Fruit fly (Drosophila melanogaster) whole organism, embryonic: Measurements from ENCODE around the gene spn-F.

Source experiments
- Abd-B ChIP-seq: fragments of 200-800 bp; sonication (Bioruptor generic); optimal IDR thresholded peaks from 2 replicates; lab custom pipeline; 2018; ENCODE audit warnings: missing biosample characterization, mild to moderate bottlenecking, missing genetic modification characterization, moderate library complexity
- Bteb2 ChIP-seq: fragments of 200-800 bp; sonication (Bioruptor generic); optimal IDR thresholded peaks from 2 replicates; lab custom pipeline; 2016; ENCODE audit warnings: missing biosample characterization, missing genetic modification characterization
- CG10147 ChIP-seq: fragments of 200-800 bp; sonication (Bioruptor generic); optimal IDR thresholded peaks from 2 replicates; lab custom pipeline; 2019; ENCODE audit warnings: missing biosample characterization, mild to moderate bottlenecking, missing genetic modification characterization, moderate library complexity
- CG10267 ChIP-seq: fragments of 200-800 bp; sonication (Bioruptor generic); optimal IDR thresholded peaks from 2 replicates; lab custom pipeline; 2018; ENCODE audit warnings: missing biosample characterization, mild to moderate bottlenecking, missing genetic modification characterization, moderate library complexity
- CG11085 ChIP-seq: fragments of 200-800 bp; sonication (Bioruptor generic); IDR thresholded peaks from 2 replicates; pipeline ENCODE4 v1.3.6; 2022; ENCODE audit warnings: missing biosample characterization, missing genetic modification characterization
- CG11695 ChIP-seq: fragments of 200-800 bp; sonication (Bioruptor generic); IDR thresholded peaks from 3 replicates; pipeline ENCODE4 v1.3.6; 2022; ENCODE audit warnings: missing biosample characterization, missing genetic modification characterization
- CG11723 ChIP-seq: fragments of 200-800 bp; sonication (Bioruptor generic); optimal IDR thresholded peaks from 2 replicates; lab custom pipeline; 2017; ENCODE audit warnings: missing biosample characterization, mild to moderate bottlenecking, missing genetic modification characterization
- CG15269 ChIP-seq: fragments of 200-800 bp; sonication (Bioruptor generic); optimal IDR thresholded peaks from 2 replicates; lab custom pipeline; 2018; ENCODE audit warnings: missing biosample characterization, mild to moderate bottlenecking, missing genetic modification characterization, moderate library complexity
- CG15696 ChIP-seq: fragments of 200-800 bp; sonication (Bioruptor generic); optimal IDR thresholded peaks from 2 replicates; lab custom pipeline; 2019; ENCODE audit warnings: missing biosample characterization, mild to moderate bottlenecking, missing genetic modification characterization, moderate library complexity
- CG30431 ChIP-seq: fragments of 200-800 bp; sonication (Bioruptor generic); optimal IDR thresholded peaks from 2 replicates; lab custom pipeline; 2017; ENCODE audit warnings: missing biosample characterization, missing genetic modification characterization
- CG31441 ChIP-seq: fragments of 200-800 bp; sonication (Bioruptor generic); IDR thresholded peaks from 2 replicates; pipeline ENCODE4 v1.3.6; 2022; ENCODE audit warnings: missing biosample characterization, missing genetic modification characterization
- CG3281 ChIP-seq: fragments of 200-800 bp; sonication (Bioruptor generic); optimal IDR thresholded peaks from 3 replicates; lab custom pipeline; 2017; ENCODE audit warnings: missing biosample characterization, mild to moderate bottlenecking, missing genetic modification characterization
- CG42726 ChIP-seq: fragments of 200-800 bp; sonication (Bioruptor generic); IDR thresholded peaks from 2 replicates; pipeline ENCODE4 v1.3.6; 2022; ENCODE audit warnings: missing biosample characterization, missing genetic modification characterization; ENCODE audit not compliant: partially characterized antibody
- CG4328 ChIP-seq: fragments of 200-800 bp; sonication (Bioruptor generic); optimal IDR thresholded peaks from 3 replicates; lab custom pipeline; 2017; ENCODE audit warnings: missing biosample characterization, missing genetic modification reagents, missing genetic modification characterization
- CG4360 ChIP-seq: fragments of 200-800 bp; sonication (Bioruptor generic); IDR thresholded peaks from 2 replicates; pipeline ENCODE4 v1.3.6; 2022; ENCODE audit warnings: missing biosample characterization, missing genetic modification characterization
- CG5180 ChIP-seq: fragments of 200-800 bp; sonication (Bioruptor generic); optimal IDR thresholded peaks from 3 replicates; lab custom pipeline; 2017; ENCODE audit warnings: missing biosample characterization, missing genetic modification characterization, mild to moderate bottlenecking, moderate library complexity, missing genetic modification reagents
- CG6272 ChIP-seq: fragments of 200-800 bp; sonication (Bioruptor generic); IDR thresholded peaks from 2 replicates; pipeline ENCODE4 v1.3.6; 2022; ENCODE audit warnings: missing biosample characterization, missing genetic modification characterization
- CG7963 ChIP-seq: fragments of 200-800 bp; sonication (Bioruptor generic); IDR thresholded peaks from 3 replicates; pipeline ENCODE4 v1.3.6; 2022; ENCODE audit warnings: missing biosample characterization, missing genetic modification characterization; ENCODE audit not compliant: partially characterized antibody
- CG7987 ChIP-seq: fragments of 200-800 bp; sonication (Bioruptor generic); optimal IDR thresholded peaks from 2 replicates; lab custom pipeline; 2018; ENCODE audit warnings: missing biosample characterization, mild to moderate bottlenecking, missing genetic modification characterization, moderate library complexity
- CG9876 ChIP-seq: fragments of 200-800 bp; sonication (Bioruptor generic); optimal IDR thresholded peaks from 2 replicates; lab custom pipeline; 2016; ENCODE audit warnings: missing biosample characterization, missing genetic modification characterization
- Doc2 ChIP-seq: fragments of 200-800 bp; sonication (Bioruptor generic); IDR thresholded peaks from 2 replicates; pipeline ENCODE4 v1.3.6; 2022; ENCODE audit warnings: missing biosample characterization, missing genetic modification characterization
- Ets97D ChIP-seq: fragments of 200-800 bp; sonication (Bioruptor generic); optimal IDR thresholded peaks from 3 replicates; lab custom pipeline; 2016; ENCODE audit warnings: missing biosample characterization, missing genetic modification characterization
- Fer3 ChIP-seq: fragments of 200-800 bp; sonication (Bioruptor generic); optimal IDR thresholded peaks from 2 replicates; lab custom pipeline; 2018; ENCODE audit warnings: missing biosample characterization, mild to moderate bottlenecking, missing genetic modification characterization, moderate library complexity
- Gug ChIP-seq: fragments of 200-800 bp; sonication (Bioruptor generic); IDR thresholded peaks from 4 replicates; pipeline ENCODE4 v1.3.6; 2022; ENCODE audit warnings: missing biosample characterization, missing genetic modification characterization
- HLH3B ChIP-seq: fragments of 200-800 bp; sonication (Bioruptor generic); IDR thresholded peaks from 2 replicates; pipeline ENCODE4 v1.3.6; 2022; ENCODE audit warnings: missing biosample characterization, missing genetic modification characterization
- Lim3 ChIP-seq: fragments of 200-800 bp; sonication (Bioruptor generic); IDR thresholded peaks from 2 replicates; pipeline ENCODE4 v1.3.6; 2022; ENCODE audit warnings: missing biosample characterization, missing genetic modification characterization
- Myb ChIP-seq: fragments of 200-800 bp; sonication (Bioruptor generic); optimal IDR thresholded peaks from 2 replicates; lab custom pipeline; 2016; ENCODE audit warnings: missing biosample characterization, missing genetic modification characterization
- NC2β ChIP-seq: fragments of 200-800 bp; sonication (Bioruptor generic); optimal IDR thresholded peaks from 2 replicates; lab custom pipeline; 2016; ENCODE audit warnings: missing biosample characterization, missing genetic modification characterization
- Nf-YC ChIP-seq: fragments of 200-800 bp; optimal IDR thresholded peaks from 3 replicates; lab custom pipeline; 2019; ENCODE audit warnings: missing biosample characterization, mild to moderate bottlenecking, missing genetic modification characterization, moderate library complexity
- Sry-δ ChIP-seq: fragments of 200-800 bp; sonication (Bioruptor generic); optimal IDR thresholded peaks from 2 replicates; lab custom pipeline; 2016; ENCODE audit warnings: missing biosample characterization, missing genetic modification characterization
- al ChIP-seq: fragments of 200-800 bp; sonication (Bioruptor generic); IDR thresholded peaks from 2 replicates; pipeline ENCODE4 v1.3.6; 2022; ENCODE audit warnings: missing biosample characterization, missing genetic modification characterization
- bcd ChIP-seq: fragments of 200-800 bp; sonication (Bioruptor generic); optimal IDR thresholded peaks from 2 replicates; lab custom pipeline; 2017; ENCODE audit warnings: missing biosample characterization, mild to moderate bottlenecking, missing genetic modification characterization
- bsh ChIP-seq, 2 experiments: fragments of 200-800 bp; sonication (Bioruptor generic); optimal IDR thresholded peaks; 2 replicates each; lab custom pipeline; 2017 to 2018; ENCODE audit warnings: mild to moderate bottlenecking in 2 of 2, missing biosample characterization in 2 of 2, missing genetic modification characterization in 2 of 2, moderate library complexity in 1 of 2
- chm ChIP-seq: fragments of 200-800 bp; sonication (Bioruptor generic); IDR thresholded peaks from 2 replicates; pipeline ENCODE4 v1.3.6; 2022; ENCODE audit warnings: missing biosample characterization, missing genetic modification characterization
- ci ChIP-seq: fragments of 200-800 bp; sonication (Bioruptor generic); IDR thresholded peaks from 3 replicates; pipeline ENCODE4 v1.3.6; 2022; ENCODE audit warnings: missing biosample characterization, missing genetic modification characterization
- eyg ChIP-seq: fragments of 200-800 bp; sonication (Bioruptor generic); optimal IDR thresholded peaks from 3 replicates; lab custom pipeline; 2016; ENCODE audit warnings: missing biosample characterization, missing genetic modification characterization
- ftz-f1 ChIP-seq: fragments of 200-800 bp; sonication (Bioruptor generic); optimal IDR thresholded peaks from 2 replicates; lab custom pipeline; 2016; ENCODE audit warnings: missing biosample characterization, missing genetic modification characterization
- gce ChIP-seq: fragments of 200-800 bp; sonication (Bioruptor generic); IDR thresholded peaks from 3 replicates; pipeline ENCODE4 v1.3.6; 2022; ENCODE audit warnings: missing biosample characterization, missing genetic modification characterization
- hkb ChIP-seq, 2 experiments: fragments of 200-800 bp in 1 of 2; fragments of >200 bp in 1 of 2; sonication (Bioruptor generic) in 1 of 2; IDR thresholded peaks in 1 of 2; optimal IDR thresholded peaks in 1 of 2; 2 replicates each; pipeline versions ENCODE4 v1.3.6 to Lab custom; 2017 to 2022; ENCODE audit warnings: missing biosample characterization in 1 of 2, missing genetic modification characterization in 1 of 2
- knrl ChIP-seq: fragments of 200-800 bp; sonication (Bioruptor generic); IDR thresholded peaks from 3 replicates; pipeline ENCODE4 v1.3.6; 2022; ENCODE audit warnings: missing biosample characterization, missing genetic modification characterization; ENCODE audit not compliant: partially characterized antibody
- lab ChIP-seq: fragments of 200-800 bp; sonication (Bioruptor generic); optimal IDR thresholded peaks from 3 replicates; lab custom pipeline; 2017; ENCODE audit warnings: missing biosample characterization, missing genetic modification characterization, mild to moderate bottlenecking, moderate library complexity, missing genetic modification reagents
- mld ChIP-seq: fragments of 200-800 bp; sonication (Bioruptor generic); IDR thresholded peaks from 3 replicates; pipeline ENCODE4 v1.3.6; 2022; ENCODE audit warnings: missing biosample characterization, missing genetic modification characterization; ENCODE audit not compliant: partially characterized antibody
- org-1 ChIP-seq: fragments of 200-800 bp; sonication (Bioruptor generic); optimal IDR thresholded peaks from 2 replicates; lab custom pipeline; 2017; ENCODE audit warnings: missing biosample characterization, missing genetic modification characterization
- otp ChIP-seq: fragments of 200-800 bp; sonication (Bioruptor generic); IDR thresholded peaks from 3 replicates; pipeline ENCODE4, ENCODE4 v1.3.6; 2022; ENCODE audit warnings: missing biosample characterization, missing genetic modification characterization
- pan ChIP-seq, 4 experiments: fragments of >200 bp in 3 of 4; fragments of 200-800 bp in 1 of 4; sonication (Bioruptor generic) in 1 of 4; optimal IDR thresholded peaks in 3 of 4; IDR thresholded peaks in 1 of 4; 2 replicates each; pipeline versions ENCODE4 v1.3.6 to Lab custom; 2017 to 2022; ENCODE audit warnings: missing biosample characterization in 2 of 4, missing genetic modification characterization in 2 of 4, mixed read lengths in 1 of 4
- slbo ChIP-seq: fragments of 200-800 bp; sonication (Bioruptor generic); IDR thresholded peaks from 2 replicates; pipeline ENCODE4 v1.3.6; 2022; ENCODE audit warnings: missing biosample characterization, missing genetic modification characterization
- wek ChIP-seq: fragments of 200-800 bp; sonication (Bioruptor generic); optimal IDR thresholded peaks from 3 replicates; lab custom pipeline; 2018; ENCODE audit warnings: missing biosample characterization, mild to moderate bottlenecking, missing genetic modification characterization, moderate library complexity

Gene spn-F

dm6 chr3R:31218997-31219992 lies 35.6 kb upstream of the spn-F start, which contains the start of gene ATPsynC (continued):
- TF ChIP-seq pan (optimal IDR thresholded peaks at IDR 0.05; lab: Kevin White, UChicago) (no peak), pan (GFP tag; optimal IDR thresholded peaks at IDR 0.05 in 1 of 2, IDR thresholded peaks at IDR 0.05 in 1 of 2) (no peak), eyg (peak; percentile 35), Fer3 (no peak), CG15696 (peak; percentile 26), CG11085 (no peak), Nf-YC (tag; lab: Kevin White, UChicago) (peak; percentile 39), lab (GFP tag; lab: Kevin White, UChicago) (peak; percentile 67), NC2β (peak; percentile 69), CG7963 (GFP tag; lab: Robert Waterston, UW) (no peak), CG11723 (GFP tag; lab: Kevin White, UChicago) (peak; percentile 5), gce (GFP tag; lab: Robert Waterston, UW) (no peak), CG6272 (GFP tag; lab: Robert Waterston, UW) (peak; percentile 34; the same call in 1 of the 2 replicates), CG15269 (peak; percentile 15), HLH3B (GFP tag; lab: Robert Waterston, UW) (no peak), bsh (GFP tag; optimal IDR thresholded peaks at IDR 0.05; lab: Kevin White, UChicago) (peak in 1 of 2 experiments; percentile 53), CG9876 (no peak), otp (GFP tag; lab: Robert Waterston, UW) (no peak), Myb (GFP tag; lab: Kevin White, UChicago) (peak; percentile 55), CG7987 (GFP tag; lab: Kevin White, UChicago) (peak; percentile 53), CG11695 (no peak), chm (GFP tag; lab: Robert Waterston, UW) (no peak), ftz-f1 (GFP tag; lab: Kevin White, UChicago) (peak; percentile 90), mld (no peak), Doc2 (GFP tag; lab: Robert Waterston, UW) (no peak), hkb (optimal IDR thresholded peaks at IDR 0.05; lab: Kevin White, UChicago) (peak; percentile 31), hkb (GFP tag; IDR thresholded peaks at IDR 0.05; lab: Robert Waterston, UW) (no peak), CG5180 (no peak), org-1 (GFP tag; lab: Kevin White, UChicago) (no peak), CG3281 (GFP tag; lab: Kevin White, UChicago) (peak; percentile 57), CG4360 (GFP tag; lab: Robert Waterston, UW) (no peak), bcd (GFP tag; lab: Kevin White, UChicago) (peak; percentile 47), CG4328 (peak; percentile 55), Ets97D (GFP tag; lab: Kevin White, UChicago) (peak; percentile 94), Sry-δ (GFP tag; lab: Kevin White, UChicago) (peak; percentile 69), wek (GFP tag; lab: Kevin White, UChicago) (peak; percentile 17), Gug (GFP tag; lab: Robert Waterston, UW) (no peak), al (GFP tag; lab: Robert Waterston, UW) (no peak), CG42726 (GFP tag; lab: Robert Waterston, UW) (no peak), CG31441 (GFP tag; lab: Robert Waterston, UW) (no peak), knrl (GFP tag; lab: Robert Waterston, UW) (no peak), CG10147 (no peak), Bteb2 (GFP tag; lab: Kevin White, UChicago) (no peak), CG10267 (tag; lab: Kevin White, UChicago) (peak; percentile 67), CG30431 (GFP tag; lab: Kevin White, UChicago) (no peak), slbo (no peak), ci (GFP tag; lab: Robert Waterston, UW) (no peak), Lim3 (GFP tag; lab: Robert Waterston, UW) (no peak), Abd-B (peak; percentile 19)
